Worm (Caenorhabditis elegans): Measurements from ENCODE around the gene flp-11.

DNA sequence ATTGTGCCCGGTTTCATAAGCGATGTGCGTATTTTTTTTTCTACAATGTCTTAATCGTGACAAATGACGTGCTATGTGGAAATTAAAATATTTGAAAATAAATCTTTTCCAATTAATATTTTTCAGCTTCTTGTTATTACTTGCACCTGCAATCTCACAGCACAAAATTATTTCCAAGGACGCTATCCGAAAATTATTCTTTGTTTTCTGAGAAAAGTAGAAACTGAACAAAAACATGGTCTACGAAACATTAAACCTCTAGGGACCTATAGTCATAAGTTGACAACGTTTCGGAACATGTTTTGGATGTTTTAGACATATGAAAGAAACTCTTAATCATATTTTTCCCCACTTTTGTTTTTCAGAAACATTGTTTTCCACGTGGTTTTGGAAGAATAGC lies 49.6 kb downstream of the flp-11 start:
- no peak for TF ChIP-seq saeg-2 (GFP tag; IDR thresholded peaks at IDR 0.05)
- no peak for TF ChIP-seq unc-62 (GFP tag; optimal IDR thresholded peaks at IDR 0.05 in 1 of 2)
- TF ChIP-seq unc-62 (tag; optimal IDR thresholded peaks at IDR 0.05), result no peak
- no peak for TF ChIP-seq lin-13 (GFP tag; optimal IDR thresholded peaks at IDR 0.05)
- no peak for TF ChIP-seq ztf-11 (tag; optimal IDR thresholded peaks at IDR 0.05)

All from whole organism, L4 larva.